Fruit fly (Drosophila melanogaster) whole organism, embryonic: Measurements from ENCODE around the gene CG43117.
A peak's percentile ranks its signal among the peaks of the same experiment; 100 is the strongest.

Source experiments
- Aef1 ChIP-seq: fragments of 200-800 bp; sonication (Bioruptor generic); IDR thresholded peaks from 3 replicates; pipeline ENCODE4 v1.3.6; 2022; ENCODE audit warnings: missing biosample characterization, missing genetic modification characterization
- Asciz ChIP-seq: fragments of 200-800 bp; sonication (Bioruptor generic); optimal IDR thresholded peaks from 2 replicates; lab custom pipeline; 2017; ENCODE audit warnings: missing biosample characterization, mild to moderate bottlenecking, missing genetic modification characterization, missing genetic modification reagents
- CG10267 ChIP-seq: fragments of 200-800 bp; sonication (Bioruptor generic); optimal IDR thresholded peaks from 2 replicates; lab custom pipeline; 2018; ENCODE audit warnings: missing biosample characterization, mild to moderate bottlenecking, missing genetic modification characterization, moderate library complexity
- CG10543 ChIP-seq: fragments of 200-800 bp; sonication (Bioruptor generic); optimal IDR thresholded peaks from 3 replicates; lab custom pipeline; 2017; ENCODE audit warnings: missing biosample characterization, mild to moderate bottlenecking, missing genetic modification characterization, moderate library complexity
- CG13287 ChIP-seq: fragments of 200-800 bp; sonication (Bioruptor generic); IDR thresholded peaks from 2 replicates; pipeline ENCODE4 v1.3.6; 2022; ENCODE audit warnings: missing biosample characterization, missing genetic modification characterization; ENCODE audit not compliant: partially characterized antibody
- CG13775 ChIP-seq: fragments of 200-800 bp; sonication (Bioruptor generic); optimal IDR thresholded peaks from 3 replicates; lab custom pipeline; 2017; ENCODE audit warnings: missing biosample characterization, mild to moderate bottlenecking, missing genetic modification characterization
- CG14014 ChIP-seq: fragments of 200-800 bp; sonication (Bioruptor generic); IDR thresholded peaks from 2 replicates; pipeline ENCODE4 v1.3.6; 2022; ENCODE audit warnings: missing biosample characterization, missing genetic modification characterization
- CG14050 ChIP-seq: fragments of 200-800 bp; sonication (Bioruptor generic); IDR thresholded peaks from 3 replicates; pipeline ENCODE4 v1.3.6; 2022; ENCODE audit warnings: missing biosample characterization, missing genetic modification characterization
- CG1529 ChIP-seq: fragments of 200-800 bp; sonication (Bioruptor generic); optimal IDR thresholded peaks from 3 replicates; lab custom pipeline; 2018; ENCODE audit warnings: missing biosample characterization, missing genetic modification characterization
- CG1602 ChIP-seq: fragments of 200-800 bp; sonication (Bioruptor generic); optimal IDR thresholded peaks from 3 replicates; lab custom pipeline; 2016; ENCODE audit warnings: missing biosample characterization, missing genetic modification characterization
- CG18262 ChIP-seq: fragments of 200-800 bp; optimal IDR thresholded peaks from 3 replicates; lab custom pipeline; 2019; ENCODE audit warnings: missing biosample characterization, mild to moderate bottlenecking, missing genetic modification characterization, moderate library complexity
- CG31441 ChIP-seq: fragments of 200-800 bp; sonication (Bioruptor generic); IDR thresholded peaks from 2 replicates; pipeline ENCODE4 v1.3.6; 2022; ENCODE audit warnings: missing biosample characterization, missing genetic modification characterization
- CG42726 ChIP-seq: fragments of 200-800 bp; sonication (Bioruptor generic); IDR thresholded peaks from 2 replicates; pipeline ENCODE4 v1.3.6; 2022; ENCODE audit warnings: missing biosample characterization, missing genetic modification characterization; ENCODE audit not compliant: partially characterized antibody
- CG7556 ChIP-seq: fragments of 200-800 bp; sonication (Bioruptor generic); optimal IDR thresholded peaks from 2 replicates; lab custom pipeline; 2017; ENCODE audit warnings: missing biosample characterization, mild to moderate bottlenecking, missing genetic modification characterization
- CG8478 ChIP-seq: fragments of >200 bp; optimal IDR thresholded peaks from 2 replicates; lab custom pipeline; 2018
- CG9437 ChIP-seq: fragments of 200-800 bp; sonication (Bioruptor generic); optimal IDR thresholded peaks from 2 replicates; lab custom pipeline; 2018; ENCODE audit warnings: missing biosample characterization, mild to moderate bottlenecking, missing genetic modification characterization
- CG9797 ChIP-seq: fragments of 200-800 bp; sonication (Bioruptor generic); optimal IDR thresholded peaks from 3 replicates; lab custom pipeline; 2018; ENCODE audit warnings: missing biosample characterization, mild to moderate bottlenecking, missing genetic modification characterization
- Drgx ChIP-seq: fragments of 200-800 bp; sonication (Bioruptor generic); IDR thresholded peaks from 2 replicates; pipeline ENCODE4 v1.3.6; 2022; ENCODE audit warnings: missing biosample characterization, missing genetic modification characterization
- Eip74EF ChIP-seq, 2 experiments: fragments of 200-800 bp in 1 of 2; fragments of >200 bp in 1 of 2; sonication (Bioruptor generic) in 1 of 2; optimal IDR thresholded peaks; 2 replicates each; lab custom pipeline; 2017 to 2019; ENCODE audit warnings: missing biosample characterization in 2 of 2, missing genetic modification characterization in 2 of 2, mild to moderate bottlenecking in 1 of 2, moderate library complexity in 1 of 2
- Fer3 ChIP-seq: fragments of 200-800 bp; sonication (Bioruptor generic); optimal IDR thresholded peaks from 2 replicates; lab custom pipeline; 2018; ENCODE audit warnings: missing biosample characterization, mild to moderate bottlenecking, missing genetic modification characterization, moderate library complexity
- MESR4 ChIP-seq: fragments of 200-800 bp; sonication (Bioruptor generic); optimal IDR thresholded peaks from 2 replicates; lab custom pipeline; 2018; ENCODE audit warnings: missing biosample characterization, mild to moderate bottlenecking, missing genetic modification characterization, moderate library complexity
- Nf-YC ChIP-seq: fragments of 200-800 bp; optimal IDR thresholded peaks from 3 replicates; lab custom pipeline; 2019; ENCODE audit warnings: missing biosample characterization, mild to moderate bottlenecking, missing genetic modification characterization, moderate library complexity
- Sox100B ChIP-seq: fragments of 200-800 bp; sonication (Bioruptor generic); optimal IDR thresholded peaks from 3 replicates; lab custom pipeline; 2018; ENCODE audit warnings: missing biosample characterization, mild to moderate bottlenecking, missing genetic modification characterization
- az2 ChIP-seq: fragments of 200-800 bp; sonication (Bioruptor generic); optimal IDR thresholded peaks from 3 replicates; lab custom pipeline; 2016; ENCODE audit warnings: missing biosample characterization, missing genetic modification characterization
- bsh ChIP-seq, 2 experiments: fragments of 200-800 bp; sonication (Bioruptor generic); optimal IDR thresholded peaks; 2 replicates each; lab custom pipeline; 2017 to 2018; ENCODE audit warnings: mild to moderate bottlenecking in 2 of 2, missing biosample characterization in 2 of 2, missing genetic modification characterization in 2 of 2, moderate library complexity in 1 of 2
- dysf ChIP-seq: fragments of 200-800 bp; sonication (Bioruptor generic); IDR thresholded peaks from 3 replicates; pipeline ENCODE4 v1.3.6; 2022; ENCODE audit warnings: missing biosample characterization, missing genetic modification characterization
- fd102C ChIP-seq: fragments of 200-800 bp; sonication (Bioruptor generic); optimal IDR thresholded peaks from 2 replicates; lab custom pipeline; 2018; ENCODE audit warnings: missing biosample characterization, mild to moderate bottlenecking, missing genetic modification characterization, moderate library complexity
- fd3F ChIP-seq: fragments of 200-800 bp; sonication (Bioruptor generic); optimal IDR thresholded peaks from 2 replicates; lab custom pipeline; 2018; ENCODE audit warnings: missing biosample characterization, mild to moderate bottlenecking, missing genetic modification characterization, moderate library complexity
- gcm ChIP-seq: fragments of 200-800 bp; sonication (Bioruptor generic); optimal IDR thresholded peaks from 2 replicates; lab custom pipeline; 2019; ENCODE audit warnings: missing biosample characterization, mild to moderate bottlenecking, missing genetic modification characterization, moderate library complexity
- gsb-n ChIP-seq: fragments of 200-800 bp; sonication (Bioruptor generic); optimal IDR thresholded peaks from 3 replicates; lab custom pipeline; 2018; ENCODE audit warnings: missing biosample characterization, mild to moderate bottlenecking, missing genetic modification characterization
- hb ChIP-seq: fragments of 200-800 bp; sonication (Bioruptor generic); IDR thresholded peaks from 3 replicates; pipeline ENCODE4 v1.3.6; 2022; ENCODE audit warnings: missing biosample characterization, missing genetic modification characterization; ENCODE audit not compliant: partially characterized antibody
- insv ChIP-seq, 2 experiments: fragments of 200-800 bp; sonication (Bioruptor generic); optimal IDR thresholded peaks; 3 replicates each; lab custom pipeline; 2016 to 2018; ENCODE audit warnings: missing biosample characterization in 2 of 2, missing genetic modification characterization in 2 of 2
- lab ChIP-seq: fragments of 200-800 bp; sonication (Bioruptor generic); optimal IDR thresholded peaks from 3 replicates; lab custom pipeline; 2017; ENCODE audit warnings: missing biosample characterization, missing genetic modification characterization, mild to moderate bottlenecking, moderate library complexity, missing genetic modification reagents
- maf-S ChIP-seq: fragments of 200-800 bp; sonication (Bioruptor generic); optimal IDR thresholded peaks from 2 replicates; lab custom pipeline; 2016; ENCODE audit warnings: missing biosample characterization, missing genetic modification characterization
- mirr ChIP-seq: fragments of 200-800 bp; sonication (Bioruptor generic); optimal IDR thresholded peaks from 3 replicates; lab custom pipeline; 2018; ENCODE audit warnings: missing biosample characterization, mild to moderate bottlenecking, missing genetic modification characterization
- nerfin-2 ChIP-seq: fragments of 200-800 bp; sonication (Bioruptor generic); IDR thresholded peaks from 2 replicates; pipeline ENCODE4 v1.3.6; 2022; ENCODE audit warnings: missing biosample characterization, missing genetic modification characterization; ENCODE audit not compliant: partially characterized antibody
- oc ChIP-seq: fragments of 200-800 bp; sonication (Bioruptor generic); optimal IDR thresholded peaks from 2 replicates; lab custom pipeline; 2018; ENCODE audit warnings: missing biosample characterization, mild to moderate bottlenecking, missing genetic modification characterization, moderate library complexity
- org-1 ChIP-seq: fragments of 200-800 bp; sonication (Bioruptor generic); optimal IDR thresholded peaks from 2 replicates; lab custom pipeline; 2017; ENCODE audit warnings: missing biosample characterization, missing genetic modification characterization
- slp2 ChIP-seq: fragments of 200-800 bp; sonication (Bioruptor generic); optimal IDR thresholded peaks from 2 replicates; lab custom pipeline; 2016; ENCODE audit warnings: missing biosample characterization, missing genetic modification characterization
- toy ChIP-seq: fragments of 200-800 bp; sonication (Bioruptor generic); IDR thresholded peaks from 2 replicates; pipeline ENCODE4 v1.3.6; 2022; ENCODE audit warnings: missing biosample characterization, missing genetic modification characterization
- trh ChIP-seq: fragments of 200-800 bp; sonication (Bioruptor generic); optimal IDR thresholded peaks from 2 replicates; lab custom pipeline; 2016; ENCODE audit warnings: missing biosample characterization, missing genetic modification characterization
- twi ChIP-seq: fragments of 200-800 bp; optimal IDR thresholded peaks from 2 replicates; lab custom pipeline; 2019; ENCODE audit warnings: missing biosample characterization, mild to moderate bottlenecking, missing genetic modification characterization, moderate library complexity
- vfl ChIP-seq: fragments of 200-800 bp; sonication (Bioruptor generic); optimal IDR thresholded peaks from 2 replicates; lab custom pipeline; 2016; ENCODE audit warnings: missing biosample characterization, missing genetic modification characterization
- zf30C ChIP-seq: fragments of 200-800 bp; sonication (Bioruptor generic); optimal IDR thresholded peaks from 3 replicates; lab custom pipeline; 2018; ENCODE audit warnings: missing biosample characterization, mild to moderate bottlenecking, missing genetic modification characterization

Gene CG43117

dm6 chr3R:26455838-26456237, 1.2 kb downstream of the CG43117 start, which contains the start of gene Pdf (continued):
- TF ChIP-seq CG8478 (peak; percentile 69), vfl (GFP tag; lab: Kevin White, UChicago) (no peak), CG1529 (no peak)

- TF ChIP-seq Sox100B (no peak), oc (tag; lab: Kevin White, UChicago) (no peak), CG9437 (GFP tag; lab: Kevin White, UChicago) (no peak), Nf-YC (tag; lab: Kevin White, UChicago) (no peak), CG13287 (GFP tag; lab: Robert Waterston, UW) (no peak), bsh (GFP tag; optimal IDR thresholded peaks at IDR 0.05; lab: Kevin White, UChicago) (no peak)
Observed at dm6 chr3R:26456577-26456976, 2.0 kb downstream of the CG43117 start, which contains the start of gene CG14237. TSS of gene CG14237 (plus strand) at chr3R:26456877.

- no peak for TF ChIP-seq zf30C (GFP tag; lab: Kevin White, UChicago)
- TF ChIP-seq nerfin-2 (GFP tag; lab: Robert Waterston, UW): no peak
- no peak for TF ChIP-seq toy (GFP tag; lab: Robert Waterston, UW)
- no peak for TF ChIP-seq Drgx (GFP tag; lab: Robert Waterston, UW)
- no peak for TF ChIP-seq insv (GFP tag; optimal IDR thresholded peaks at IDR 0.05; lab: Kevin White, UChicago)
- no peak for TF ChIP-seq fd3F (GFP tag; lab: Kevin White, UChicago)
- TF ChIP-seq CG18262 (tag; lab: Kevin White, UChicago): no peak
- no peak for TF ChIP-seq CG14014
- no peak for TF ChIP-seq MESR4 (GFP tag; lab: Kevin White, UChicago)
Observed at dm6 chr3R:26457949-26458348, 3.4 kb downstream of the CG43117 start, which contains the start of gene CG14238. TSS of gene CG14238 (plus strand) at chr3R:26458249.

- TF ChIP-seq MESR4 (GFP tag; lab: Kevin White, UChicago) (no peak), lab (GFP tag; lab: Kevin White, UChicago) (peak; percentile 87), CG14050 (GFP tag; lab: Robert Waterston, UW) (no peak), dysf (peak; percentile 43; the same call in 1 of the 3 replicates), CG7556 (GFP tag; lab: Kevin White, UChicago) (no peak), CG42726 (GFP tag; lab: Robert Waterston, UW) (peak; percentile 58; the same call in 1 of the 2 replicates), toy (GFP tag; lab: Robert Waterston, UW) (peak; percentile 32; the same call in 1 of the 2 replicates), Fer3 (tag; lab: Kevin White, UChicago) (peak; percentile 43), Eip74EF (GFP tag; optimal IDR thresholded peaks at IDR 0.05; lab: Kevin White, UChicago) (peak in 1 of 2 experiments; percentile 31), fd102C (no peak), org-1 (peak; percentile 12), hb (GFP tag; lab: Robert Waterston, UW) (no peak), CG10267 (tag; lab: Kevin White, UChicago) (no peak), mirr (GFP tag; lab: Kevin White, UChicago) (peak; percentile 93), CG13775 (GFP tag; lab: Kevin White, UChicago) (no peak), Asciz (GFP tag; lab: Kevin White, UChicago) (peak; percentile 20), Aef1 (peak; percentile 51; the same call in 2 of the 3 replicates), slp2 (GFP tag; lab: Kevin White, UChicago) (no peak), trh (GFP tag; lab: Kevin White, UChicago) (no peak), CG10543 (GFP tag; lab: Kevin White, UChicago) (peak; percentile 93), maf-S (GFP tag; lab: Kevin White, UChicago) (peak; percentile 2), CG1602 (GFP tag; lab: Kevin White, UChicago) (no peak), gcm (GFP tag; lab: Kevin White, UChicago) (no peak), CG9797 (GFP tag; lab: Kevin White, UChicago) (no peak), gsb-n (no peak), az2 (GFP tag; lab: Kevin White, UChicago) (no peak), twi (no peak), CG31441 (GFP tag; lab: Robert Waterston, UW) (no peak)
Observed at dm6 chr3R:26461226-26461805, 6.7 kb downstream of the CG43117 start, which contains the start of gene CG5455. TSS of gene CG5455 (plus strand) at chr3R:26461527.
